Fruit fly (Drosophila melanogaster): Measurements from ENCODE around the gene 140up.
A peak's percentile ranks its signal among the peaks of the same experiment; 100 is the strongest.

140up gene

DNA sequence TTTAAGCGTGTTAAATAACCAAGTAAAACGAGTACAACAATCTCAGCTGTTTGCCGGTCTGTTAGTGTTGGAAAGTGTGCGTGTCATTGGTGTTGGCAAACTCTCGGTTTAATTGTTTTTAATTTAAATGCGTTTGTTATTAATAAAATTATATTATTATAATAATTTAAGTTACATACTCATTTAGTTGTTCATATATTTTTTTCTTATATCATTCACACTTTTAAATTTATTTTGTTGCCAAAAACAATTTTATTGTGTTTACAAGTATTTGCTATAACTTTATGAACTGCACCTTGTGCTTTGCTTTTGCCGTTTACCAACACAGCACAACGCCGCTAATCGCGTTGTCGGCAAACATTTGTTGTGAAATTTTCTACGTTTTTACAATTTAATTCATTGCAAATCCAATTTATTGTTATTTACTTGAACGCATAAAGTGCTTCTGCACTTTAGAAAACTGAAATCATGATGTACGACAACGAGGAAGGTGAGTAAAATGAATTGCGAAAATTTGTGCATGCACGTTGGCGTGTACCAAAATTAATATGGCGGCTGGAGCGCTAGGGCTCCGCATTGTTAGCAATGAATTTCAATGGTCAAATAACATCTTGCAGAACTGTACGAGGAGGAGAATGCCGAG is at the start of gene 140up, which contains the start of gene Polr2B (continued):
- TF ChIP-seq CG14710 (tag; optimal IDR thresholded peaks at IDR 0.05) (peak; percentile 95), Max (GFP tag; optimal IDR thresholded peaks at IDR 0.05) (peak; percentile 89), CG12659 (GFP tag; optimal IDR thresholded peaks at IDR 0.05) (peak; percentile 95), CG2712 (tag; optimal IDR thresholded peaks at IDR 0.05) (peak; percentile 96), Scr (GFP tag; IDR thresholded peaks at IDR 0.05; ENCODE audit: partially characterized antibody) (peak; percentile 26; the same call in 1 of the 2 replicates), CG4424 (GFP tag; optimal IDR thresholded peaks at IDR 0.05) (peak; percentile 94), CG4282 (GFP tag; optimal IDR thresholded peaks at IDR 0.05) (peak; percentile 46), fd102C (GFP tag; optimal IDR thresholded peaks at IDR 0.05) (peak; percentile 8), CG43689 (GFP tag; IDR thresholded peaks at IDR 0.05) (peak; percentile 74), cato (GFP tag; optimal IDR thresholded peaks at IDR 0.05; ENCODE audit: borderline replicate concordance) (peak; percentile 93), CG17359 (tag; optimal IDR thresholded peaks at IDR 0.05) (peak; percentile 93), MBD-R2 (GFP tag; IDR thresholded peaks at IDR 0.05) (peak; percentile 91; the same call in 1 of the 2 replicates), tup (GFP tag; optimal IDR thresholded peaks at IDR 0.05) (peak; percentile 78), nom (GFP tag; optimal IDR thresholded peaks at IDR 0.05) (peak; percentile 73), CG17568 (GFP tag; optimal IDR thresholded peaks at IDR 0.05) (peak; percentile 57), crol (GFP tag; IDR thresholded peaks at IDR 0.05) (peak; percentile 64), CG14667 (GFP tag; IDR thresholded peaks at IDR 0.05) (peak; percentile 86), CG12219 (GFP tag; optimal IDR thresholded peaks at IDR 0.05) (peak; percentile 57), Asciz (GFP tag; optimal IDR thresholded peaks at IDR 0.05) (peak; percentile 83), CG10267 (tag; optimal IDR thresholded peaks at IDR 0.05) (peak; percentile 100), CG14860 (GFP tag; IDR thresholded peaks at IDR 0.05; ENCODE audit: partially characterized antibody) (no peak), CG6683 (GFP tag; optimal IDR thresholded peaks at IDR 0.05) (no peak), rib (GFP tag; IDR thresholded peaks at IDR 0.05) (peak; percentile 92), Awh (GFP tag; IDR thresholded peaks at IDR 0.05) (peak; percentile 89), CG1529 (GFP tag; optimal IDR thresholded peaks at IDR 0.05) (peak; percentile 81), pnt (GFP tag; optimal IDR thresholded peaks at IDR 0.05) (peak; percentile 81), CG32767 (GFP tag; IDR thresholded peaks at IDR 0.05) (peak; percentile 86), Doc2 (GFP tag; IDR thresholded peaks at IDR 0.05) (peak; percentile 71; the same call in 1 of the 2 replicates), CG10147 (GFP tag; optimal IDR thresholded peaks at IDR 0.05) (peak; percentile 88), sc (optimal IDR thresholded peaks at IDR 0.05) (no peak), sc (GFP tag; optimal IDR thresholded peaks at IDR 0.05) (peak; percentile 88), amos (GFP tag; IDR thresholded peaks at IDR 0.05; ENCODE audit: partially characterized antibody) (0 out of 2 replicates have a peak, but pooled peaks have one; percentile 4), ro (GFP tag; IDR thresholded peaks at IDR 0.05) (peak; percentile 57; the same call in 1 of the 2 replicates), CG15479 (GFP tag; optimal IDR thresholded peaks at IDR 0.05) (no peak), seq (GFP tag; IDR thresholded peaks at IDR 0.05) (peak; percentile 81), z (GFP tag; IDR thresholded peaks at IDR 0.05) (no peak), CG13424 (tag; optimal IDR thresholded peaks at IDR 0.05) (peak; percentile 95), CG16863 (GFP tag; optimal IDR thresholded peaks at IDR 0.05) (peak; percentile 60), tna (GFP tag; IDR thresholded peaks at IDR 0.05; ENCODE audit: partially characterized antibody) (no peak), Poxn (GFP tag; IDR thresholded peaks at IDR 0.05) (peak; percentile 80), CG3847 (GFP tag; IDR thresholded peaks at IDR 0.05) (peak; percentile 97), CG15073 (GFP tag; optimal IDR thresholded peaks at IDR 0.05) (peak; percentile 67), zfh2 (GFP tag; optimal IDR thresholded peaks at IDR 0.05) (peak; percentile 88), C15 (GFP tag; IDR thresholded peaks at IDR 0.05) (peak; percentile 61; the same call in 1 of the 3 replicates), D19A (tag; optimal IDR thresholded peaks at IDR 0.05) (peak; percentile 85), lov (optimal IDR thresholded peaks at IDR 0.05) (no peak), lov (GFP tag; IDR thresholded peaks at IDR 0.05) (peak; percentile 78; the same call in 1 of the 3 replicates), HmgD (GFP tag; optimal IDR thresholded peaks at IDR 0.05) (peak; percentile 58), Drgx (GFP tag; IDR thresholded peaks at IDR 0.05) (peak; percentile 83)

Measured in whole organism, embryonic.